Worm (Caenorhabditis elegans) whole organism, L2 larva: ENCODE data around the gene R07E5.4.

Experiments
- F13H6.1 ChIP-seq: sonication (generic microtip); optimal IDR thresholded peaks from 2 replicates; lab custom pipeline; 2016; ENCODE audit warnings: missing genetic modification characterization, missing compliant biosample characterization
- ama-1 ChIP-seq: fragments of 150-350 bp; optimal IDR thresholded peaks from 2 replicates; lab custom pipeline; 2018; ENCODE audit warnings: inconsistent platforms
- elt-1 ChIP-seq: fragments of 150-350 bp; optimal IDR thresholded peaks from 2 replicates; lab custom pipeline; 2014; ENCODE audit warnings: missing biosample characterization, missing genetic modification characterization
- nhr-11 ChIP-seq: fragments of 150-350 bp; optimal IDR thresholded peaks from 2 replicates; lab custom pipeline; 2014; ENCODE audit warnings: missing biosample characterization, missing genetic modification characterization
- nhr-237 ChIP-seq: fragments of 150-350 bp; optimal IDR thresholded peaks from 2 replicates; lab custom pipeline; 2014; ENCODE audit warnings: missing biosample characterization, missing genetic modification characterization
- skn-1 ChIP-seq: sonication (generic microtip); optimal IDR thresholded peaks from 2 replicates; lab custom pipeline; 2017; ENCODE audit warnings: missing biosample characterization, missing genetic modification characterization
- unc-39 ChIP-seq: fragments of 150-350 bp; optimal IDR thresholded peaks from 2 replicates; lab custom pipeline; 2014; ENCODE audit warnings: missing biosample characterization, missing genetic modification characterization
- zag-1 ChIP-seq: fragments of 150-350 bp; optimal IDR thresholded peaks from 2 replicates; lab custom pipeline; 2014; ENCODE audit warnings: missing biosample characterization, missing genetic modification characterization

- no peak for TF ChIP-seq nhr-237 (tag; lab: Kevin White, UChicago)
- TF ChIP-seq nhr-11 (tag; lab: Kevin White, UChicago): no peak
- no peak for TF ChIP-seq F13H6.1
- TF ChIP-seq ama-1 (lab: Kevin White, UChicago): no peak
- TF ChIP-seq unc-39 (tag; lab: Kevin White, UChicago): no peak
- no peak for TF ChIP-seq skn-1 (tag; lab: Kevin White, UChicago)
- no peak for TF ChIP-seq zag-1 (tag; lab: Kevin White, UChicago)
- no peak for TF ChIP-seq elt-1 (tag; lab: Kevin White, UChicago)
Observed at ce11 chrIII:4405986-4406385, 11.4 kb downstream of the R07E5.4 start, which contains the start of gene rnp-4.
